Worm (Caenorhabditis elegans): Measurements from ENCODE around the gene tsp-13.
A peak's percentile ranks its signal among the peaks of the same experiment; 100 is the strongest.

Gene tsp-13

DNA sequence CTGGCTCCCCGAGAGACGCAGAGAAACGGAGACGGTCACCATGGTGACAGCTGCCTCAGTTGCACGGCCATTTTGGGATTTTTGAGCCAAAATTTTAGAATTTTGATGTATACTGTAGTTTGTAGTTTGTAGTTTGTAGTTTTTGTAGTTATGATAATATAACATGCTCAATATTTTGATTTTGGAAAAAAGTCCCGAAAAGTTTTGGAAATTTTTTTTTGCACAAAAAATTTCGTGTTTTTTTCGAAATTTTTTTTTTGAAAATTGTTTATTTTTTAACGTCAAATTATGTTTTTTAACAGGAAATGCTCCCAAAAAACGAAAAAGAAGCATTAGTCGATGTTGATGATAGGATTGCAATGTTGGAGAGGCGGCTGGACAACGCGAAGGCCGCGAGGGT is 26.7 kb upstream of the tsp-13 start, which contains the start of gene dyf-17:
TSS of gene dyf-17 (plus strand) at position 301 of the 400 bp plus-strand sequence.
- TF ChIP-seq nhr-28 (tag; optimal IDR thresholded peaks at IDR 0.05) (no peak), skn-1 (tag; optimal IDR thresholded peaks at IDR 0.05) (no peak), fkh-2 (tag; optimal IDR thresholded peaks at IDR 0.05) (no peak), daf-12 (tag; optimal IDR thresholded peaks at IDR 0.05) (no peak), lsy-12 (tag; optimal IDR thresholded peaks at IDR 0.05) (no peak), ztf-4 (tag; optimal IDR thresholded peaks at IDR 0.05) (no peak), pqm-1 (tag; optimal IDR thresholded peaks at IDR 0.05) (no peak), egl-5 (tag; optimal IDR thresholded peaks at IDR 0.05) (no peak), sea-2 (GFP tag; optimal IDR thresholded peaks at IDR 0.05) (no peak), eor-1 (tag; optimal IDR thresholded peaks at IDR 0.05) (no peak), nhr-237 (tag; optimal IDR thresholded peaks at IDR 0.05) (no peak), aly-2 (tag; optimal IDR thresholded peaks at IDR 0.05) (no peak), nhr-77 (tag; optimal IDR thresholded peaks at IDR 0.05) (no peak), nhr-23 (tag; optimal IDR thresholded peaks at IDR 0.05) (no peak)

DNA sequence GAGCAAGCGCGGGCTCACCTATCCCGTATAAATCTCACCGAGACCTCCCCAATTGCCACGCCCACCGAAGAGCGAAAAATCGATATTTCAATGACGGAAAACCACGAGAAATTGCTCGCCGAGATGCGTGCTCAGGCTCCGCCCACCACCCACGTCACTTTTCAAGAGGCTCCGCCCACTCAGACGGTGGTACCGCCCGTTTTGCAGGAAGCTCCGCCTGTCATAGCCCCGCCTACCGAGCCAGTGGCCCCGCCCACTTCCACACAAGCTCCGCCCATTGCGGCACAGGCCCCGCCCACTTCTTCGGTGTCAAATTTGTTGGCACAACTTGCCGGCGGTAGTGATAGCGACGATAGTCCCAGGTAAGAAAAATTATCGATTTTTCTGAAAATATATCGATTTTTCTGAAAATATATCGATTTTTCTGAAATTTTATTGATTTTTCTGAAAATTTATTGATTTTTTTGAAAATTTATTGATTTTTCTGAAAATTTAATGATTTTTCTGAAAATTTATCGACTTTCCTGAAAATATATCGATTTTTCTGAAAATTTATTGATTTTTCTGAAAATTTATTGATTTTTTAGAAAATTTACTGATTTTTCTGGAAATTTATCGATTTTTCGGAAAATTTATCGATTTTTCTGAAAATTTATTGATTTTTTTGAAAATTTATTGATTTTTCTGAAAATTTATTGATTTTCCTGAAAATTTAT is 24.3 kb upstream of the tsp-13 start:
- no peak for TF ChIP-seq ztf-4 (tag; optimal IDR thresholded peaks at IDR 0.05)
- TF ChIP-seq ztf-11 (tag; optimal IDR thresholded peaks at IDR 0.05) = no peak
- no peak for TF ChIP-seq tbx-2 (tag; optimal IDR thresholded peaks at IDR 0.05)
- peak; percentile 72 for TF ChIP-seq ceh-28 (tag; optimal IDR thresholded peaks at IDR 0.05)
- TF ChIP-seq nhr-77 (tag; optimal IDR thresholded peaks at IDR 0.05) = no peak
- TF ChIP-seq jun-1 (tag; optimal IDR thresholded peaks at IDR 0.05) = no peak

DNA sequence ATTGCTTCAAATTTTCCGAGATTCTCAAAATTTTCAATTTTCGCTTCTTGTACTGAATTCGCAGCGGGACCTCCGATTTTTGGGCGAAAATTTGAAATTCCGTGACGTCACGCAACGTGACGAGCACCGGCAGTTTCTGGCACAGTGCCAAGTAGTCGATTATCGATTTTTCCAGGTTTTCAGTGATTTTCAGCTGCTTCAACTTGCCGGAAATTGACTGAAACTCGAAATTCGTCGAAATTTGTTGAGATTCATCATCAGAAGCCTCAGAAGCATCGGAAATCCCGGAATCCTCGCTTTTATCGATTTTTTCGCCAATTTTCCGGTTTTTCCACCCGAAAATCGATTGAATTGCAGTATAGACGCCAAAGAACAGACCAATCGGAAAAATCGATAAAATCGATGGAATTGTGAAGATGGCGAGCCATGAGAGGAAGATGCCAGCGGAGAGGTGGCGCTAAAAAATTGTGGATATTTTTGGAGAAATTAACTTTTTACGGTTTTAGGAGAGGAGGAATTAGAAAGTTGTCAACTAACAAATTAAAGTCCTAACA is 22.0 kb upstream of the tsp-13 start:
- TF ChIP-seq ceh-28 (tag; optimal IDR thresholded peaks at IDR 0.05) (peak; percentile 64), nhr-11 (tag; optimal IDR thresholded peaks at IDR 0.05) (no peak)

DNA sequence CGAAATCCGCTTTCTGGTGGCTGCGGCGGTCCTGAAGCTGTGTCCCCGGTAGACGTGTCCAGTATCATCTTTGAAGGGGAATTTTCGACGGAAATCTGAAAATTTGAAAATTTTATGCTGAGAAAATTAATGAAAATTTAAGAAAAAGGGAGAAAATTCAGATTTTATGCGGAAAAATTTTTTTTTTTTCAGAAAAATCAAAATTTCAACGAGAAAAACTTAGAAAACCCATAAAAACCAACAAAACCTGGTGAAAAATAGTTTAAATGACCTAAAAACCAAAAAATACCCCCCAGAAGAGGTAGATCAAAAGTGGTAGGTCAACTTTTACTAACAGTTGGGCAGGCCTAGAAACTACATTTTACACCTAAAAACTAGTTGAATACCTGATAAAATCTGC is 20.4 kb upstream of the tsp-13 start, which contains the start of gene Y39B6A.10:
TSS of gene Y39B6A.10 (minus strand) at position 101 of the 400 bp plus-strand sequence.
- TF ChIP-seq fkh-10 (GFP tag; optimal IDR thresholded peaks at IDR 0.05) (no peak), R02D3.7 (tag; optimal IDR thresholded peaks at IDR 0.05) (no peak), daf-12 (tag; optimal IDR thresholded peaks at IDR 0.05) (no peak), ama-1 (optimal IDR thresholded peaks at IDR 0.05) (no peak), egl-5 (tag; optimal IDR thresholded peaks at IDR 0.05) (no peak), eor-1 (tag; optimal IDR thresholded peaks at IDR 0.05) (no peak), sea-2 (GFP tag; optimal IDR thresholded peaks at IDR 0.05) (no peak), elt-2 (tag; optimal IDR thresholded peaks at IDR 0.05) (no peak), zag-1 (tag; optimal IDR thresholded peaks at IDR 0.05) (no peak), hmg-11 (tag; optimal IDR thresholded peaks at IDR 0.05) (no peak), lin-15B (tag; optimal IDR thresholded peaks at IDR 0.05) (no peak), fos-1 (tag; optimal IDR thresholded peaks at IDR 0.05) (no peak), tbx-2 (tag; optimal IDR thresholded peaks at IDR 0.05) (no peak), snpc-4 (tag; optimal IDR thresholded peaks at IDR 0.05) (no peak), lin-39 (tag; optimal IDR thresholded peaks at IDR 0.05) (no peak), nhr-237 (tag; optimal IDR thresholded peaks at IDR 0.05) (no peak)

DNA sequence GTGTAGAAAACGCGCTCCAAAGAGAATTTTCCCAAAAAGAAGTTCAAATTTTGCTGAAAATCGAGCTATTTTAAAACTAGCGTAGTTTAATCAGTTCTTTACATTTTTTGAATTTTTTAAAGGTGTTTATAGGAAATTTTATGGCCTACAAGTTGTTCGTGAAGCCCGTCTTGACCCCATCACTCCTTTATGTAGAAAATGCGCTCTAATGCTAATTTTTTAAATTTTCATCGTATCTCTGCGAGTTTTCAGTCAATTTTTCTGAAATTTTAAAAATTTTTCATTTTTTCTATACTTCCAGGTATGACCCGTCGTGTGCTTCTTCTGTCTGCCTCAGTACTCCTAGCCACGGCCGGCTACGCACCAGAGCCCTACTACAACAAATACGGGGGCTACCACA is 17.7 kb upstream of the tsp-13 start, which contains the start of gene Y39B6A.9:
TSS of gene Y39B6A.9 (plus strand) at position 301 of the 400 bp plus-strand sequence.
- no peak for TF ChIP-seq ceh-9 (tag; optimal IDR thresholded peaks at IDR 0.05)
- no peak for TF ChIP-seq pqm-1 (tag; optimal IDR thresholded peaks at IDR 0.05)
- TF ChIP-seq nhr-77 (tag; optimal IDR thresholded peaks at IDR 0.05) = no peak
- no peak for TF ChIP-seq zag-1 (tag; optimal IDR thresholded peaks at IDR 0.05)
- no peak for TF ChIP-seq ceh-28 (tag; optimal IDR thresholded peaks at IDR 0.05)
- TF ChIP-seq tbx-2 (tag; optimal IDR thresholded peaks at IDR 0.05) = no peak
- no peak for TF ChIP-seq ztf-11 (tag; optimal IDR thresholded peaks at IDR 0.05)
- TF ChIP-seq jun-1 (tag; optimal IDR thresholded peaks at IDR 0.05) = no peak
- TF ChIP-seq lin-39 (tag; optimal IDR thresholded peaks at IDR 0.05) = no peak
- TF ChIP-seq nhr-12 (tag; optimal IDR thresholded peaks at IDR 0.05) = no peak
- TF ChIP-seq fos-1 (tag; optimal IDR thresholded peaks at IDR 0.05) = no peak
- no peak for TF ChIP-seq eor-1 (tag; optimal IDR thresholded peaks at IDR 0.05)
- TF ChIP-seq mdl-1 (tag; optimal IDR thresholded peaks at IDR 0.05) = no peak
